In the genomic region with DNA sequence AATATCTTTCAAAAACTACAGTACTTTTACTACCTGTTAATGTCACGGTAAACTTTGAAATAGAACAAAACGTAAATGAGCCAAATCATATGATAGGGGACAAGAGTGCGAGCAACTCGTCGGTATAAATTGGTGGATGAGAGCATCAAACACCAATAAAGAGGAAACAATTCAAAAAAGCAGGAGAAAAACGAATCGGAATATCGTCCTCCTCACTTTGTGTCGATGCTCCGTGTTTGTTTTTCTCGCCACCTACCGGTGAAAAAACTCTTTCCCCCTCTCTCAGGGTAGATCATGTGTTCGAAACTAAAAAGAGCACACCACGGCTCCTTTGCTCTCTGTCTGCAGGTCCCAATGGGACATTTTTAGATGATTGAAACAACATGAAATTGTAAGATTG, we compare ENCODE assay signal across 4 worm cellular contexts.
TF ChIP-seq lines count a peak whose summit lies in the region.

No protein-coding gene starts in this region.

TF ChIP-seq in whole organism, L1 larva, 84 proteins besides CTCF, POLR2A, EP300 and RAD21:
- TF ChIP-seq lin-14 (GFP tag; optimal IDR thresholded peaks at IDR 0.05; lab: Kevin White, UChicago) (peak; percentile 16), tbx-2 (tag; optimal IDR thresholded peaks at IDR 0.05; lab: Kevin White, UChicago) (peak; percentile 15), hpl-2 (GFP tag; optimal IDR thresholded peaks at IDR 0.05; lab: Kevin White, UChicago) (no peak)
TF ChIP-seq in whole organism, L1 larva: peak in this region for 2.

TF ChIP-seq in whole organism, L2 larva, 48 proteins besides CTCF, POLR2A, EP300 and RAD21:
- TF ChIP-seq F13H6.1 (tag; optimal IDR thresholded peaks at IDR 0.05; lab: Kevin White, UChicago) (peak; percentile 8), C34F6.9 (tag; optimal IDR thresholded peaks at IDR 0.05; lab: Kevin White, UChicago) (no peak)

TF ChIP-seq in whole organism, L3 larva, 47 proteins besides CTCF, POLR2A, EP300 and RAD21:
- peak; percentile 74 for TF ChIP-seq pha-4 (tag; optimal IDR thresholded peaks at IDR 0.05; lab: Kevin White, UChicago)
- no peak for TF ChIP-seq elt-2 (tag; optimal IDR thresholded peaks at IDR 0.05; lab: Kevin White, UChicago)
- no peak for TF ChIP-seq lsy-12 (tag; optimal IDR thresholded peaks at IDR 0.05; lab: Kevin White, UChicago)
- TF ChIP-seq nhr-25 (tag; optimal IDR thresholded peaks at IDR 0.05; lab: Kevin White, UChicago) = no peak

TF ChIP-seq in whole organism, L4 larva, 104 proteins besides CTCF, POLR2A, EP300 and RAD21:
- TF ChIP-seq pha-4 (GFP tag; IDR thresholded peaks at IDR 0.05; lab: Robert Waterston, UW) = no peak
- peak; percentile 63 for TF ChIP-seq pha-4 (tag; optimal IDR thresholded peaks at IDR 0.05; lab: Kevin White, UChicago)
- TF ChIP-seq nhr-102 (tag; optimal IDR thresholded peaks at IDR 0.05; lab: Kevin White, UChicago) = no peak
- no peak for TF ChIP-seq php-3 (GFP tag; IDR thresholded peaks at IDR 0.05; lab: Robert Waterston, UW)
- no peak for TF ChIP-seq lsy-2 (tag; optimal IDR thresholded peaks at IDR 0.05; lab: Kevin White, UChicago)
- no peak for TF ChIP-seq ctbp-1 (GFP tag; IDR thresholded peaks at IDR 0.05; lab: Robert Waterston, UW)
- TF ChIP-seq spr-1 (tag; optimal IDR thresholded peaks at IDR 0.05; lab: Kevin White, UChicago) = no peak
- no peak for TF ChIP-seq lin-13 (GFP tag; optimal IDR thresholded peaks at IDR 0.05; lab: Kevin White, UChicago)
- TF ChIP-seq ceh-20 (GFP tag; IDR thresholded peaks at IDR 0.05; lab: Robert Waterston, UW) = 0 out of 2 replicates have a peak, but pooled peaks have one; percentile 34
- no peak for TF ChIP-seq unc-130 (GFP tag; optimal IDR thresholded peaks at IDR 0.05; lab: Kevin White, UChicago)
- no peak for TF ChIP-seq zip-2 (tag; optimal IDR thresholded peaks at IDR 0.05; lab: Kevin White, UChicago)
- TF ChIP-seq duxl-1 (tag; optimal IDR thresholded peaks at IDR 0.05; lab: Kevin White, UChicago; ENCODE audit: poor library complexity) = no peak
TF ChIP-seq in whole organism, L4 larva: peak in this region for 2.
